Worm (Caenorhabditis elegans): Measurements from ENCODE around the gene Y59C2A.2.

- TF ChIP-seq nhr-237 (tag; optimal IDR thresholded peaks at IDR 0.05) = no peak
- TF ChIP-seq ama-1 (optimal IDR thresholded peaks at IDR 0.05) = no peak
- no peak for TF ChIP-seq nhr-11 (tag; optimal IDR thresholded peaks at IDR 0.05)
- no peak for TF ChIP-seq egl-27 (tag; optimal IDR thresholded peaks at IDR 0.05)
- no peak for TF ChIP-seq ceh-16 (tag; optimal IDR thresholded peaks at IDR 0.05)
- no peak for TF ChIP-seq mdl-1 (tag; optimal IDR thresholded peaks at IDR 0.05)
- TF ChIP-seq C34F6.9 (tag; optimal IDR thresholded peaks at IDR 0.05) = no peak
Observed at ce11 chrII:2145566-2145965, 58.4 kb downstream of the Y59C2A.2 start, which contains the start of gene C40A11.6.

Measured in whole organism, L2 larva.